Fruit fly (Drosophila melanogaster): ENCODE measurements around the gene gdrd.
A peak's percentile ranks its signal among the peaks of the same experiment; 100 is the strongest.

The gdrd gene

dm6 chr3L:14661567-14662258 is 29.4 kb upstream of the gdrd start (continued):
- no peak for TF ChIP-seq corto (GFP tag; optimal IDR thresholded peaks at IDR 0.05)
- TF ChIP-seq ranshi (GFP tag; IDR thresholded peaks at IDR 0.05): peak; percentile 69
- TF ChIP-seq CG34376 (GFP tag; optimal IDR thresholded peaks at IDR 0.05): peak; percentile 46
- peak; percentile 69 for TF ChIP-seq CG1602 (GFP tag; optimal IDR thresholded peaks at IDR 0.05)
- no peak for TF ChIP-seq tll (GFP tag; optimal IDR thresholded peaks at IDR 0.05)
- TF ChIP-seq zen (tag; optimal IDR thresholded peaks at IDR 0.05): peak; percentile 14
- TF ChIP-seq Dp (GFP tag; optimal IDR thresholded peaks at IDR 0.05): no peak
- peak; percentile 73 for TF ChIP-seq ro (GFP tag; IDR thresholded peaks at IDR 0.05)
- peak; percentile 69 for TF ChIP-seq CG9727 (GFP tag; optimal IDR thresholded peaks at IDR 0.05)
- TF ChIP-seq her (GFP tag; optimal IDR thresholded peaks at IDR 0.05): peak; percentile 62
- TF ChIP-seq bsh (GFP tag; optimal IDR thresholded peaks at IDR 0.05): peak in 1 of 2 experiments; percentile 88
- no peak for TF ChIP-seq bigmax (GFP tag; optimal IDR thresholded peaks at IDR 0.05)
- peak; percentile 73 for TF ChIP-seq eyg (GFP tag; optimal IDR thresholded peaks at IDR 0.05)
- peak; percentile 86 for TF ChIP-seq sob (GFP tag; IDR thresholded peaks at IDR 0.05)
- TF ChIP-seq seq (GFP tag; IDR thresholded peaks at IDR 0.05): peak; percentile 89
- TF ChIP-seq C15 (GFP tag; IDR thresholded peaks at IDR 0.05): no peak; the same call in 2 of the 3 replicates
- TF ChIP-seq E2f1 (GFP tag; IDR thresholded peaks at IDR 0.05): peak; percentile 86
- peak; percentile 90 for TF ChIP-seq zfh1 (GFP tag; IDR thresholded peaks at IDR 0.05)
- peak; percentile 75 for TF ChIP-seq CG1529 (GFP tag; optimal IDR thresholded peaks at IDR 0.05)
- no peak for TF ChIP-seq CkIIα-i1 (GFP tag; IDR thresholded peaks at IDR 0.05)
- TF ChIP-seq CG7786 (GFP tag; optimal IDR thresholded peaks at IDR 0.05): peak; percentile 79
- peak; percentile 8 for TF ChIP-seq CG18011 (GFP tag; optimal IDR thresholded peaks at IDR 0.05)
- TF ChIP-seq gro (GFP tag; optimal IDR thresholded peaks at IDR 0.05): peak; percentile 41
- peak; percentile 55 for TF ChIP-seq Hey (tag; optimal IDR thresholded peaks at IDR 0.05)
- no peak for TF ChIP-seq pzg (GFP tag; optimal IDR thresholded peaks at IDR 0.05)
- TF ChIP-seq Camta (GFP tag; optimal IDR thresholded peaks at IDR 0.05): peak; percentile 70
- peak; percentile 50 for TF ChIP-seq CG15011 (GFP tag; optimal IDR thresholded peaks at IDR 0.05)
- TF ChIP-seq CG33557 (GFP tag; optimal IDR thresholded peaks at IDR 0.05): peak; percentile 61
- TF ChIP-seq CG32767 (GFP tag; IDR thresholded peaks at IDR 0.05): peak; percentile 75; the same call in 1 of the 2 replicates
- peak; percentile 66 for TF ChIP-seq wdn (GFP tag; IDR thresholded peaks at IDR 0.05)
- peak; percentile 65 for TF ChIP-seq tup (GFP tag; optimal IDR thresholded peaks at IDR 0.05)
- TF ChIP-seq salm (tag; optimal IDR thresholded peaks at IDR 0.05): peak; percentile 60
- TF ChIP-seq Hr51 (GFP tag; optimal IDR thresholded peaks at IDR 0.05): peak; percentile 76 to 85
- TF ChIP-seq CG13775 (GFP tag; optimal IDR thresholded peaks at IDR 0.05): peak; percentile 61
- TF ChIP-seq bcd (GFP tag; optimal IDR thresholded peaks at IDR 0.05): peak; percentile 77
- no peak for TF ChIP-seq pita (GFP tag; optimal IDR thresholded peaks at IDR 0.05)
- TF ChIP-seq caup (GFP tag; optimal IDR thresholded peaks at IDR 0.05; ENCODE audit: severe bottlenecking): peak; percentile 76
- peak; percentile 54 for TF ChIP-seq CG7372 (GFP tag; IDR thresholded peaks at IDR 0.05)
- TF ChIP-seq CG14667 (GFP tag; IDR thresholded peaks at IDR 0.05): peak; percentile 63
- TF ChIP-seq CG14860 (GFP tag; IDR thresholded peaks at IDR 0.05; ENCODE audit: partially characterized antibody): no peak
- TF ChIP-seq CG4820 (GFP tag; optimal IDR thresholded peaks at IDR 0.05): peak; percentile 66
- TF ChIP-seq Lim3 (GFP tag; IDR thresholded peaks at IDR 0.05): peak; percentile 73
- TF ChIP-seq NFAT (GFP tag; IDR thresholded peaks at IDR 0.05): peak; percentile 66
- peak; percentile 66 for TF ChIP-seq CG43689 (GFP tag; IDR thresholded peaks at IDR 0.05)
- TF ChIP-seq trh (GFP tag; optimal IDR thresholded peaks at IDR 0.05): no peak
- TF ChIP-seq slbo (GFP tag; IDR thresholded peaks at IDR 0.05): peak; percentile 85
- peak; percentile 88 for TF ChIP-seq Ptx1 (GFP tag; IDR thresholded peaks at IDR 0.05)
- 0 out of 2 replicates have a peak, but pooled peaks have one; percentile 14 for TF ChIP-seq cas (GFP tag; IDR thresholded peaks at IDR 0.05)
- TF ChIP-seq onecut (GFP tag; IDR thresholded peaks at IDR 0.05): peak; percentile 75
- peak; percentile 84 for TF ChIP-seq bab2 (GFP tag; optimal IDR thresholded peaks at IDR 0.05)
